Worm (Caenorhabditis elegans): ENCODE measurements around the gene tat-1.

The tat-1 gene

DNA sequence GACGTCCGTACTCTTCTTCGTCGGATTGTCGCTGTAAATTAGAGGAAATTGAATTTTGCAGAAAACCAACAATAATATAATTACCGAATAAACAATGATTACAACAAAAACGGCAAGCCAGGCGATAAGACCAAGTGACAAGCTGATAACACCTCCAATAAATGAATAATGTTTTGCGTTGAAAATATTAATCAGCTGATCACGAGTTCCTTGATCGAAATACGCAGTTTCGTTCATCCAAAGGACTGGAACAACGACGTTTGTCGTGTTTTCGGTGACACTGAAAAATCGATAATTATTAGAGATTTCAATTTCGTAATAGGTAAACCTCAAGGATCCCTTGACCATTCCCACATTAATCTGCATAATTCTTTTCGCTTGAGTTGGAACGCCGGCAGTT lies 32.3 kb upstream of the tat-1 start (continued):
- TF ChIP-seq hlh-30 (tag; optimal IDR thresholded peaks at IDR 0.05; ENCODE audit: insufficient read depth): peak; percentile 2
- TF ChIP-seq lir-3 (tag; optimal IDR thresholded peaks at IDR 0.05): no peak
- TF ChIP-seq egl-43 (GFP tag; IDR thresholded peaks at IDR 0.05): no peak
- peak; percentile 19 for TF ChIP-seq mes-2 (tag; optimal IDR thresholded peaks at IDR 0.05; ENCODE audit: poor library complexity, severe bottlenecking)
- peak; percentile 62 for TF ChIP-seq ceh-28 (tag; optimal IDR thresholded peaks at IDR 0.05)
- TF ChIP-seq php-3 (GFP tag; IDR thresholded peaks at IDR 0.05): peak; percentile 44
- no peak for TF ChIP-seq snpc-1.2 (GFP tag; IDR thresholded peaks at IDR 0.05)
- TF ChIP-seq aly-2 (tag; optimal IDR thresholded peaks at IDR 0.05): no peak
- TF ChIP-seq daf-19 (GFP tag; conservative IDR thresholded peaks at IDR 0.05): no peak
- no peak for TF ChIP-seq spr-3 (GFP tag; optimal IDR thresholded peaks at IDR 0.05)
- no peak for TF ChIP-seq lin-15B (tag; optimal IDR thresholded peaks at IDR 0.05)
- TF ChIP-seq unc-130 (GFP tag; optimal IDR thresholded peaks at IDR 0.05): no peak
- no peak for TF ChIP-seq nhr-42 (GFP tag; IDR thresholded peaks at IDR 0.05)
- TF ChIP-seq nhr-10 (tag; optimal IDR thresholded peaks at IDR 0.05): no peak
- TF ChIP-seq lim-7 (GFP tag; IDR thresholded peaks at IDR 0.05): no peak
- no peak for TF ChIP-seq ces-1 (GFP tag; optimal IDR thresholded peaks at IDR 0.05)
- TF ChIP-seq ceh-20 (GFP tag; IDR thresholded peaks at IDR 0.05): no peak
- no peak for TF ChIP-seq fkh-10 (GFP tag; optimal IDR thresholded peaks at IDR 0.05)
- no peak for TF ChIP-seq lin-13 (GFP tag; optimal IDR thresholded peaks at IDR 0.05)
- no peak for TF ChIP-seq ztf-11 (tag; optimal IDR thresholded peaks at IDR 0.05)
- TF ChIP-seq dve-1 (tag; optimal IDR thresholded peaks at IDR 0.05; ENCODE audit: insufficient read depth): peak; percentile 29

DNA sequence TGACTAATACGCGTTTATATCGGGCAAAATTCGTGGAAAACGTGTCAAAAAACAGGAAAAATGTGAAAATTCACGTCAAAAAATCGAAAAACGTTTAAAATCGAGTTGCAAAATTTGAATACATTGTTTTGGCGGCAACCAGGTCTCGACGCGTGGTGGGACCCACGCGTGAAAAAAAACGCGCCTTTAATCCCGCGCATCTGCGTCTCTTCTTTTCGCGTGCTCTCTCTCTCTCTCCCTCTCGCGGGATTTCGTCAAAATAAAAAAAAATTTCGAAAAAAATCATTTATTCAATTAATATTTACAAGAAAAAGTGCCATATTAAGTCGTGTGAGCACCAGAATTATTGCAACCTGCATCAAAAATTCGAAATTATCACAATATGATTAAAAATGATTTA lies 31.8 kb upstream of the tat-1 start, which contains the start of gene ani-1:
Gene ani-1, minus strand, starts transcription at position 61 of the 400 bp plus-strand sequence.
- TF ChIP-seq lin-15B (tag; optimal IDR thresholded peaks at IDR 0.05): no peak
- TF ChIP-seq cey-2 (tag; optimal IDR thresholded peaks at IDR 0.05; ENCODE audit: borderline replicate concordance, insufficient read depth): no peak
- no peak for TF ChIP-seq hlh-11 (tag; optimal IDR thresholded peaks at IDR 0.05)
- no peak for TF ChIP-seq pqm-1 (tag; optimal IDR thresholded peaks at IDR 0.05)
- TF ChIP-seq nhr-11 (tag; optimal IDR thresholded peaks at IDR 0.05): no peak
- TF ChIP-seq rbr-2 (tag; optimal IDR thresholded peaks at IDR 0.05): peak; percentile 36
- TF ChIP-seq set-16 (GFP tag; IDR thresholded peaks at IDR 0.05): no peak
- no peak for TF ChIP-seq nhr-111 (GFP tag; optimal IDR thresholded peaks at IDR 0.05)
- no peak for TF ChIP-seq mxl-3 (GFP tag; optimal IDR thresholded peaks at IDR 0.05)
- no peak for TF ChIP-seq ztf-11 (tag; optimal IDR thresholded peaks at IDR 0.05)
- TF ChIP-seq nhr-77 (tag; optimal IDR thresholded peaks at IDR 0.05): no peak
- TF ChIP-seq ceh-44 (GFP tag; IDR thresholded peaks at IDR 0.05): no peak
- TF ChIP-seq arid-1 (GFP tag; conservative IDR thresholded peaks at IDR 0.05): peak; percentile 42; the same call in 1 of the 2 replicates
- peak; percentile 69 for TF ChIP-seq mep-1 (tag; optimal IDR thresholded peaks at IDR 0.05)
- TF ChIP-seq tag-97 (GFP tag; IDR thresholded peaks at IDR 0.05): no peak
- TF ChIP-seq sdz-12 (GFP tag; optimal IDR thresholded peaks at IDR 0.05): no peak
- peak in 1 of 2 experiments; percentile 86 for TF ChIP-seq lsy-2 (tag; optimal IDR thresholded peaks at IDR 0.05)
- TF ChIP-seq snpc-1.2 (GFP tag; IDR thresholded peaks at IDR 0.05): peak; percentile 30; the same call in 1 of the 2 replicates
- TF ChIP-seq dve-1 (tag; optimal IDR thresholded peaks at IDR 0.05; ENCODE audit: insufficient read depth): peak; percentile 24
- peak; percentile 31 for TF ChIP-seq F49E8.2 (tag; optimal IDR thresholded peaks at IDR 0.05; ENCODE audit: borderline replicate concordance)
- no peak for TF ChIP-seq jun-1 (tag; optimal IDR thresholded peaks at IDR 0.05)
- TF ChIP-seq fkh-10 (GFP tag; optimal IDR thresholded peaks at IDR 0.05): no peak
- peak; percentile 87 for TF ChIP-seq dpl-1 (GFP tag; optimal IDR thresholded peaks at IDR 0.05)
- TF ChIP-seq lin-29 (GFP tag; IDR thresholded peaks at IDR 0.05): no peak
- TF ChIP-seq tra-1 (GFP tag; IDR thresholded peaks at IDR 0.05): no peak
- no peak for TF ChIP-seq nhr-48 (tag; optimal IDR thresholded peaks at IDR 0.05)
- no peak for TF ChIP-seq Y48G9A.11 (GFP tag; IDR thresholded peaks at IDR 0.05)
- no peak for TF ChIP-seq nhr-41 (GFP tag; IDR thresholded peaks at IDR 0.05)
- TF ChIP-seq egl-27 (tag; optimal IDR thresholded peaks at IDR 0.05): no peak
- TF ChIP-seq lin-13 (GFP tag; optimal IDR thresholded peaks at IDR 0.05): peak; percentile 40
- TF ChIP-seq spr-1 (tag; optimal IDR thresholded peaks at IDR 0.05): peak; percentile 10
- TF ChIP-seq T20F7.1 (GFP tag; optimal IDR thresholded peaks at IDR 0.05): no peak
- no peak for TF ChIP-seq zip-11 (GFP tag; IDR thresholded peaks at IDR 0.05)
- no peak for TF ChIP-seq egl-43 (GFP tag; IDR thresholded peaks at IDR 0.05)
- peak; percentile 9 for TF ChIP-seq nhr-25 (tag; optimal IDR thresholded peaks at IDR 0.05; ENCODE audit: borderline replicate concordance, insufficient read depth)
- TF ChIP-seq spr-3 (GFP tag; optimal IDR thresholded peaks at IDR 0.05): no peak
